Fruit fly (Drosophila melanogaster): ENCODE results near the gene TwdlY.

- TF ChIP-seq CG12605 (GFP tag; IDR thresholded peaks at IDR 0.05) (no peak), CG9948 (tag; optimal IDR thresholded peaks at IDR 0.05) (no peak), rn (GFP tag; IDR thresholded peaks at IDR 0.05) (no peak), CG14655 (GFP tag; optimal IDR thresholded peaks at IDR 0.05) (no peak), Pif1A (GFP tag; optimal IDR thresholded peaks at IDR 0.05) (no peak), EcR (GFP tag; optimal IDR thresholded peaks at IDR 0.05) (no peak), CG10348 (GFP tag; IDR thresholded peaks at IDR 0.05) (no peak), CG32121 (GFP tag; IDR thresholded peaks at IDR 0.05) (no peak)
Observed at dm6 chrX:16740606-16741005, 5.9 kb downstream of the TwdlY start, which contains the start of gene CG32568.

All from whole organism, pupa.